Worm (Caenorhabditis elegans): ENCODE results near the gene M176.9.

DNA sequence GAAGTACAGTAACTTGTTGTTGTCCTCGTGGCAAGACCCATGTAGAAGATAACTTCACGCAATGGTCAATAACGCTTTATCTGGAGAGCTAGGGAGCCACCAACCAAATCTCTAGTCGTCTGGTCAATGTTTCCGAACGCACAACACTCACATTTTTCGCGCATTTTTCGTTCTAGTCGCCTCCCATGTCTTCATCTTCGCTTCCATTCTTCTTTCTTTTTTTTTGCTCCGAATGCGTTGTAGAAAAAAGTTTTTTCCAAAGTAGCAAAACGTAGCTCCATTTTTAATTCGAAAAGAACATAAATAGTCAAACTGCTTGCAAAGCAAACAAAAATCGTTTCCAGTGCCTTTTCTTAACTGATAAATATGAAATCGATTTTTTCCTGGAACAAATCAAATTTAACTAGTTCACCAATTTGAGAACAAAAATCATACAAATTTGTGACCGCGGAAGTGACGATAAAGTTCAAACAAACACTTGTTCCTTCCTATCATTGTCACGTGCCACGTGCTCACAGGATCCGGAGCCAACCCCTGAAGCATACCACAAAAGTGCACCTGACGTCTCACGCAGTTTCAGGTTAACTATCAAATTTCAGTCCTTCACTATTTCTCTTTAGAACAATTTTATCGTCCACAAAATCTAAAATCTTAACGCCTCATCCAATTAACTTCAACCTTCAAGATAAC, 7.6 kb upstream of the M176.9 start:
- TF ChIP-seq klf-2 (GFP tag; conservative IDR thresholded peaks at IDR 0.05): no peak
- TF ChIP-seq ztf-29 (GFP tag; IDR thresholded peaks at IDR 0.05): no peak
- no peak for TF ChIP-seq flt-1 (GFP tag; IDR thresholded peaks at IDR 0.05)
- TF ChIP-seq tab-1 (GFP tag; IDR thresholded peaks at IDR 0.05): no peak
- TF ChIP-seq cog-1 (tag; optimal IDR thresholded peaks at IDR 0.05): no peak
- no peak for TF ChIP-seq med-1 (GFP tag; optimal IDR thresholded peaks at IDR 0.05; ENCODE audit: insufficient read depth)
- no peak for TF ChIP-seq T22C8.4 (GFP tag; IDR thresholded peaks at IDR 0.05)
- no peak for TF ChIP-seq ref-1 (GFP tag; conservative IDR thresholded peaks at IDR 0.05)
- no peak for TF ChIP-seq ztf-23 (GFP tag; IDR thresholded peaks at IDR 0.05)
